Worm (Caenorhabditis elegans) whole organism, mixed stage, embryonic: Measurements from ENCODE around the gene C33D9.10.

Experiments
- M03D4.4 ChIP-seq: sonication (generic microtip); optimal IDR thresholded peaks from 2 replicates; lab custom pipeline; 2017; ENCODE audit warnings: mild to moderate bottlenecking, missing genetic modification characterization, missing compliant biosample characterization
- elt-3 ChIP-seq: fragments of 150-350 bp; optimal IDR thresholded peaks from 2 replicates; lab custom pipeline; 2014; ENCODE audit warnings: missing biosample characterization, missing genetic modification characterization
- lin-13 ChIP-seq: fragments of 150-350 bp; optimal IDR thresholded peaks from 2 replicates; lab custom pipeline; 2014; ENCODE audit warnings: missing biosample characterization, missing genetic modification characterization
- nhr-28 ChIP-seq: fragments of 150-350 bp; optimal IDR thresholded peaks from 2 replicates; lab custom pipeline; 2014; ENCODE audit warnings: missing biosample characterization, missing genetic modification characterization
- ztf-11 ChIP-seq: fragments of 150-350 bp; optimal IDR thresholded peaks from 2 replicates; lab custom pipeline; 2014; ENCODE audit warnings: missing biosample characterization, missing genetic modification characterization

DNA sequence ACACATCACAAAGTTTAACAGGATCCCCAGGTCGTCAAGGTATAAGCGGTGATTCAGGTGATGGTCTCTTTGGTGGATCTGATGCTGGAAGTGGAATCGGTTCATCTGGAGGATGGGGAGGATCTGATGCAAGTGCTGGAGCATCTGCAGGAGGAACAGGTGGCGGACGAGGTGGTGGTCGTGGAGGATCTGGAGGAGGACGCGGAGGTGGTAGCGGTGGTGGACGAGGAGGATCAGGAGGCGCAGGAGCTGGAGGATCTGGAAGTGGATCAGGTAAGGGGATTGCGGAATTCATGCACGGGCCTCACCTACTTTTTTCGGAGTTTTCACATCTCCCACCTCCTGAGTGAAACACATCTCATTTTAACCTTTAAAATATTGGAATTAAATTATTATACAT lies 28.7 kb upstream of the C33D9.10 start:
- TF ChIP-seq ztf-11 (tag; lab: Kevin White, UChicago) (no peak), lin-13 (no peak), elt-3 (tag; lab: Kevin White, UChicago) (no peak), M03D4.4 (no peak), nhr-28 (no peak)
